Fruit fly (Drosophila melanogaster): ENCODE data around the gene CG11779.

dm6 chr3R:19190020-19190419 is 30.3 kb upstream of the CG11779 start:
- TF ChIP-seq h (optimal IDR thresholded peaks at IDR 0.05) (no peak), Myc (optimal IDR thresholded peaks at IDR 0.05) (no peak)

Data from Kc167 (cell line).